Fruit fly (Drosophila melanogaster) whole organism, embryonic: ENCODE measurements around the gene CG45066.

Source experiments
- Atf-2 ChIP-seq: fragments of 200-800 bp; sonication (Bioruptor generic); optimal IDR thresholded peaks from 2 replicates; lab custom pipeline; 2016; ENCODE audit warnings: missing biosample characterization, missing genetic modification characterization
- B-H1 ChIP-seq: fragments of 200-800 bp; sonication (Bioruptor generic); IDR thresholded peaks from 3 replicates; pipeline ENCODE4 v1.3.6; 2022; ENCODE audit warnings: missing biosample characterization, missing genetic modification characterization
- BEAF-32 ChIP-seq: fragments of 200-800 bp; sonication (Bioruptor generic); optimal IDR thresholded peaks from 3 replicates; lab custom pipeline; 2017; ENCODE audit warnings: missing biosample characterization, missing genetic modification characterization, mild to moderate bottlenecking, moderate library complexity, missing genetic modification reagents
- C15 ChIP-seq: fragments of 200-800 bp; sonication (Bioruptor generic); IDR thresholded peaks from 3 replicates; pipeline ENCODE4 v1.3.6; 2022; ENCODE audit warnings: missing biosample characterization, missing genetic modification characterization
- CG11093 ChIP-seq: fragments of 200-800 bp; sonication (Bioruptor generic); IDR thresholded peaks from 3 replicates; pipeline ENCODE4 v1.3.6; 2022; ENCODE audit warnings: missing biosample characterization, missing genetic modification characterization
- CG11398 ChIP-seq: fragments of 200-800 bp; sonication (Bioruptor generic); optimal IDR thresholded peaks from 2 replicates; lab custom pipeline; 2016; ENCODE audit warnings: missing biosample characterization, missing genetic modification characterization
- CG13123 ChIP-seq: fragments of 200-800 bp; sonication (Bioruptor generic); optimal IDR thresholded peaks from 2 replicates; lab custom pipeline; 2016; ENCODE audit warnings: missing biosample characterization, missing genetic modification characterization
- CG14710 ChIP-seq: fragments of 200-800 bp; sonication (Bioruptor generic); optimal IDR thresholded peaks from 3 replicates; lab custom pipeline; 2019; ENCODE audit warnings: missing biosample characterization, mild to moderate bottlenecking, missing genetic modification characterization, moderate library complexity
- CG15269 ChIP-seq: fragments of 200-800 bp; sonication (Bioruptor generic); optimal IDR thresholded peaks from 2 replicates; lab custom pipeline; 2018; ENCODE audit warnings: missing biosample characterization, mild to moderate bottlenecking, missing genetic modification characterization, moderate library complexity
- CG18262 ChIP-seq: fragments of 200-800 bp; optimal IDR thresholded peaks from 3 replicates; lab custom pipeline; 2019; ENCODE audit warnings: missing biosample characterization, mild to moderate bottlenecking, missing genetic modification characterization, moderate library complexity
- CG2889 ChIP-seq: fragments of 200-800 bp; sonication (Bioruptor generic); IDR thresholded peaks from 3 replicates; pipeline ENCODE4 v1.3.6; 2022; ENCODE audit warnings: missing biosample characterization, missing genetic modification characterization
- CG30431 ChIP-seq: fragments of 200-800 bp; sonication (Bioruptor generic); optimal IDR thresholded peaks from 2 replicates; lab custom pipeline; 2017; ENCODE audit warnings: missing biosample characterization, missing genetic modification characterization
- CG6254 ChIP-seq: fragments of 200-800 bp; sonication (Bioruptor generic); optimal IDR thresholded peaks from 3 replicates; lab custom pipeline; 2017; ENCODE audit warnings: mild to moderate bottlenecking, missing biosample characterization, missing genetic modification reagents, missing genetic modification characterization
- CG7839 ChIP-seq: fragments of 200-800 bp; sonication (Bioruptor generic); optimal IDR thresholded peaks from 3 replicates; lab custom pipeline; 2018; ENCODE audit warnings: missing biosample characterization, mild to moderate bottlenecking, missing genetic modification characterization, moderate library complexity
- CG8478 ChIP-seq: fragments of >200 bp; optimal IDR thresholded peaks from 2 replicates; lab custom pipeline; 2018
- D19B ChIP-seq: fragments of 200-800 bp; sonication (Bioruptor generic); optimal IDR thresholded peaks from 2 replicates; lab custom pipeline; 2017; ENCODE audit warnings: missing biosample characterization, mild to moderate bottlenecking, missing genetic modification characterization
- Dad ChIP-seq: fragments of 200-800 bp; sonication (Bioruptor generic); optimal IDR thresholded peaks from 3 replicates; lab custom pipeline; 2016; ENCODE audit warnings: missing biosample characterization, missing genetic modification characterization
- Dek ChIP-seq: fragments of 200-800 bp; sonication (Bioruptor generic); optimal IDR thresholded peaks from 3 replicates; lab custom pipeline; 2019; ENCODE audit warnings: missing biosample characterization, mild to moderate bottlenecking, missing genetic modification characterization, moderate library complexity
- Dfd ChIP-seq, 2 experiments: fragments of >200 bp; optimal IDR thresholded peaks; 2 replicates each; lab custom pipeline; 2017; ENCODE audit warnings: missing biosample characterization in 2 of 2, missing genetic modification characterization in 2 of 2
- Dll ChIP-seq: fragments of 200-800 bp; sonication (Bioruptor generic); IDR thresholded peaks from 4 replicates; pipeline ENCODE4 v1.3.6; 2022; ENCODE audit warnings: missing biosample characterization, missing genetic modification characterization; ENCODE audit not compliant: partially characterized antibody
- Dp ChIP-seq: fragments of 200-800 bp; sonication (Bioruptor generic); optimal IDR thresholded peaks from 2 replicates; lab custom pipeline; 2018; ENCODE audit warnings: missing biosample characterization, mild to moderate bottlenecking, missing genetic modification characterization, moderate library complexity
- E2f2 ChIP-seq: fragments of 200-800 bp; sonication (Bioruptor generic); IDR thresholded peaks from 2 replicates; pipeline ENCODE4 v1.3.6; 2022; ENCODE audit warnings: missing biosample characterization, missing genetic modification characterization
- Hr78 ChIP-seq, 2 experiments: fragments of 200-800 bp in 1 of 2; fragments of >200 bp in 1 of 2; sonication (Bioruptor generic) in 1 of 2; optimal IDR thresholded peaks; 2 replicates each; lab custom pipeline; 2017 to 2019; ENCODE audit warnings: missing biosample characterization in 2 of 2, missing genetic modification characterization in 2 of 2, mild to moderate bottlenecking in 1 of 2, moderate library complexity in 1 of 2
- Lhr ChIP-seq: fragments of 200-800 bp; sonication (Bioruptor generic); optimal IDR thresholded peaks from 3 replicates; lab custom pipeline; 2017; ENCODE audit warnings: mild to moderate bottlenecking, missing biosample characterization, missing genetic modification reagents, missing genetic modification characterization
- Max ChIP-seq: fragments of 200-800 bp; sonication (Bioruptor generic); optimal IDR thresholded peaks from 2 replicates; lab custom pipeline; 2016; ENCODE audit warnings: missing biosample characterization, mild to moderate bottlenecking, missing genetic modification characterization
- Sry-δ ChIP-seq: fragments of 200-800 bp; sonication (Bioruptor generic); optimal IDR thresholded peaks from 2 replicates; lab custom pipeline; 2016; ENCODE audit warnings: missing biosample characterization, missing genetic modification characterization
- Stat92E ChIP-seq, 3 experiments: fragments of >200 bp in 2 of 3; fragments of 200-800 bp in 1 of 3; sonication (Bioruptor generic) in 1 of 3; optimal IDR thresholded peaks; 2 replicates each; lab custom pipeline; 2017 to 2019; ENCODE audit warnings: missing biosample characterization in 3 of 3, missing genetic modification characterization in 3 of 3, mild to moderate bottlenecking in 1 of 3, moderate library complexity in 1 of 3
- TFAM ChIP-seq: fragments of 200-800 bp; sonication (Bioruptor generic); optimal IDR thresholded peaks from 2 replicates; lab custom pipeline; 2017; ENCODE audit warnings: missing biosample characterization, missing genetic modification characterization, inconsistent platforms
- ara ChIP-seq: fragments of 200-800 bp; sonication (Bioruptor generic); IDR thresholded peaks from 2 replicates; pipeline ENCODE4 v1.3.6; 2022; ENCODE audit warnings: missing biosample characterization, missing genetic modification characterization
- bcd ChIP-seq: fragments of 200-800 bp; sonication (Bioruptor generic); optimal IDR thresholded peaks from 2 replicates; lab custom pipeline; 2017; ENCODE audit warnings: missing biosample characterization, mild to moderate bottlenecking, missing genetic modification characterization
- cas ChIP-seq: fragments of 200-800 bp; sonication (Bioruptor generic); IDR thresholded peaks from 2 replicates; pipeline ENCODE4 v1.3.6; 2022; ENCODE audit warnings: missing biosample characterization, missing genetic modification characterization
- chinmo ChIP-seq: fragments of 200-800 bp; sonication (Bioruptor generic); IDR thresholded peaks from 4 replicates; pipeline ENCODE4 v1.3.6; 2022; ENCODE audit warnings: missing biosample characterization, missing genetic modification characterization; ENCODE audit not compliant: partially characterized antibody
- crc ChIP-seq: fragments of 200-800 bp; sonication (Bioruptor generic); optimal IDR thresholded peaks from 2 replicates; lab custom pipeline; 2016; ENCODE audit warnings: missing biosample characterization, missing genetic modification characterization
- dati ChIP-seq: fragments of 200-800 bp; sonication (Bioruptor generic); IDR thresholded peaks from 2 replicates; pipeline ENCODE4 v1.3.6; 2022; ENCODE audit warnings: missing biosample characterization, missing genetic modification characterization
- dmrt11E ChIP-seq: fragments of 200-800 bp; sonication (Bioruptor generic); optimal IDR thresholded peaks from 3 replicates; lab custom pipeline; 2018; ENCODE audit warnings: missing biosample characterization, mild to moderate bottlenecking, missing genetic modification characterization, moderate library complexity
- dmrt99B ChIP-seq: fragments of 200-800 bp; sonication (Bioruptor generic); optimal IDR thresholded peaks from 2 replicates; lab custom pipeline; 2018; ENCODE audit warnings: missing biosample characterization, mild to moderate bottlenecking, missing genetic modification characterization, moderate library complexity
- eve ChIP-seq, 2 experiments: fragments of >200 bp; optimal IDR thresholded peaks; 2 replicates each; lab custom pipeline; 2017; ENCODE audit warnings: missing biosample characterization in 2 of 2, missing genetic modification characterization in 2 of 2
- ftz-f1 ChIP-seq: fragments of 200-800 bp; sonication (Bioruptor generic); optimal IDR thresholded peaks from 2 replicates; lab custom pipeline; 2016; ENCODE audit warnings: missing biosample characterization, missing genetic modification characterization
- ind ChIP-seq: fragments of 200-800 bp; sonication (Bioruptor generic); optimal IDR thresholded peaks from 3 replicates; lab custom pipeline; 2016; ENCODE audit warnings: missing biosample characterization, missing genetic modification characterization
- insv ChIP-seq, 2 experiments: fragments of 200-800 bp; sonication (Bioruptor generic); optimal IDR thresholded peaks; 3 replicates each; lab custom pipeline; 2016 to 2018; ENCODE audit warnings: missing biosample characterization in 2 of 2, missing genetic modification characterization in 2 of 2
- kni ChIP-seq: fragments of 200-800 bp; sonication (Bioruptor generic); optimal IDR thresholded peaks from 3 replicates; lab custom pipeline; 2017; ENCODE audit warnings: mild to moderate bottlenecking, missing biosample characterization, missing genetic modification reagents, missing genetic modification characterization
- nerfin-1 ChIP-seq: fragments of 200-800 bp; sonication (Bioruptor generic); optimal IDR thresholded peaks from 3 replicates; lab custom pipeline; 2019; ENCODE audit warnings: missing biosample characterization, mild to moderate bottlenecking, missing genetic modification characterization, moderate library complexity
- pum ChIP-seq: fragments of 200-800 bp; sonication (Bioruptor generic); optimal IDR thresholded peaks from 2 replicates; lab custom pipeline; 2016; ENCODE audit warnings: missing biosample characterization, missing genetic modification characterization
- sim ChIP-seq: fragments of 200-800 bp; sonication (Bioruptor generic); IDR thresholded peaks from 2 replicates; pipeline ENCODE4 v1.3.6; 2022; ENCODE audit warnings: missing biosample characterization, missing genetic modification characterization
- sug ChIP-seq: fragments of 200-800 bp; optimal IDR thresholded peaks from 2 replicates; lab custom pipeline; 2019; ENCODE audit warnings: missing biosample characterization, mild to moderate bottlenecking, missing genetic modification characterization, moderate library complexity
- unc-4 ChIP-seq: fragments of 200-800 bp; sonication (Bioruptor generic); IDR thresholded peaks from 2 replicates; pipeline ENCODE4 v1.3.6; 2022; ENCODE audit warnings: missing biosample characterization, missing genetic modification characterization; ENCODE audit not compliant: partially characterized antibody
- zfh1 ChIP-seq: fragments of 200-800 bp; sonication (Bioruptor generic); IDR thresholded peaks from 3 replicates; pipeline ENCODE4 v1.3.6; 2022; ENCODE audit warnings: missing biosample characterization, missing genetic modification characterization
- zfh2 ChIP-seq: fragments of 200-800 bp; sonication (Bioruptor generic); optimal IDR thresholded peaks from 2 replicates; lab custom pipeline; 2016; ENCODE audit warnings: missing biosample characterization, missing genetic modification characterization

CG45066 gene

dm6 chr3L:3148125-3149059 is 37.4 kb upstream of the CG45066 start, which contains the start of the genes Usp5 and BtbVII (continued):
- TF ChIP-seq CG13123 (GFP tag; lab: Kevin White, UChicago), result peak; percentile 59
- TF ChIP-seq sim, result 0 out of 2 replicates have a peak, but pooled peaks have one; percentile 7
- no peak for TF ChIP-seq dmrt99B (tag; lab: Kevin White, UChicago)
- TF ChIP-seq crc (GFP tag; lab: Kevin White, UChicago), result peak; percentile 22
- no peak for TF ChIP-seq cas
- TF ChIP-seq dati (GFP tag; lab: Robert Waterston, UW), result no peak
- TF ChIP-seq Dp (GFP tag; lab: Kevin White, UChicago), result peak; percentile 44
- TF ChIP-seq unc-4, result peak; percentile 98
- peak; percentile 99 for TF ChIP-seq chinmo (GFP tag; lab: Robert Waterston, UW)
- peak; percentile 96 for TF ChIP-seq Sry-δ (GFP tag; lab: Kevin White, UChicago)
- no peak for TF ChIP-seq eve (GFP tag; optimal IDR thresholded peaks at IDR 0.05; lab: Kevin White, UChicago)
- TF ChIP-seq ind (GFP tag; lab: Kevin White, UChicago), result peak; percentile 46
- TF ChIP-seq CG15269 (tag; lab: Kevin White, UChicago), result peak; percentile 39
- peak; percentile 37 for TF ChIP-seq bcd (GFP tag; lab: Kevin White, UChicago)
- TF ChIP-seq CG6254 (GFP tag; lab: Kevin White, UChicago), result no peak
- TF ChIP-seq Dek (tag; lab: Kevin White, UChicago), result peak; percentile 46
- no peak for TF ChIP-seq D19B
- TF ChIP-seq Dll (GFP tag; lab: Robert Waterston, UW), result peak; percentile 100
- peak in 1 of 2 experiments; percentile 11 for TF ChIP-seq insv (GFP tag; optimal IDR thresholded peaks at IDR 0.05; lab: Kevin White, UChicago)
- TF ChIP-seq CG30431 (GFP tag; lab: Kevin White, UChicago), result peak; percentile 6
- TF ChIP-seq zfh1, result peak; percentile 62
- no peak for TF ChIP-seq CG2889 (GFP tag; lab: Robert Waterston, UW)
- TF ChIP-seq Dad, result peak; percentile 14
- peak; percentile 40; the same call in 1 of the 3 replicates for TF ChIP-seq B-H1
- TF ChIP-seq kni (GFP tag; lab: Kevin White, UChicago), result peak; percentile 12
- peak; percentile 34 for TF ChIP-seq CG18262 (tag; lab: Kevin White, UChicago)
- no peak for TF ChIP-seq C15 (GFP tag; lab: Robert Waterston, UW)
- TF ChIP-seq Hr78 (GFP tag; optimal IDR thresholded peaks at IDR 0.05; lab: Kevin White, UChicago), result no peak
- TF ChIP-seq pum (GFP tag; lab: Kevin White, UChicago), result peak; percentile 50
- peak; percentile 72 for TF ChIP-seq Lhr
- peak; percentile 72 for TF ChIP-seq zfh2 (GFP tag; lab: Kevin White, UChicago)
- peak; percentile 12; the same call in 1 of the 2 replicates for TF ChIP-seq ara (GFP tag; lab: Robert Waterston, UW)
- peak; percentile 49; the same call in 1 of the 2 replicates for TF ChIP-seq E2f2 (GFP tag; lab: Robert Waterston, UW)
- TF ChIP-seq BEAF-32 (GFP tag; lab: Kevin White, UChicago), result peak; percentile 95
- peak; percentile 43 for TF ChIP-seq Max (GFP tag; lab: Kevin White, UChicago)
- TF ChIP-seq nerfin-1, result peak; percentile 10
- TF ChIP-seq CG8478 (lab: Kevin White, UChicago), result no peak
- TF ChIP-seq ftz-f1 (GFP tag; lab: Kevin White, UChicago), result peak; percentile 87
- no peak for TF ChIP-seq Dfd (GFP tag; optimal IDR thresholded peaks at IDR 0.05; lab: Kevin White, UChicago)
- TF ChIP-seq CG11398, result peak; percentile 29
- TF ChIP-seq CG14710, result peak; percentile 73
- TF ChIP-seq CG7839 (tag; lab: Kevin White, UChicago), result peak; percentile 41
- peak; percentile 10 for TF ChIP-seq Atf-2 (GFP tag; lab: Kevin White, UChicago)
- peak; percentile 55 for TF ChIP-seq dmrt11E (tag; lab: Kevin White, UChicago)
- TF ChIP-seq sug (tag; lab: Kevin White, UChicago), result peak; percentile 64
- TF ChIP-seq TFAM (GFP tag; lab: Kevin White, UChicago), result no peak
- TF ChIP-seq CG11093 (GFP tag; lab: Robert Waterston, UW), result no peak
- TF ChIP-seq Stat92E (GFP tag; optimal IDR thresholded peaks at IDR 0.05; lab: Kevin White, UChicago), result peak in 1 of 3 experiments; percentile 13
